Fruit fly (Drosophila melanogaster) whole organism, adult: Measurements from ENCODE around the gene CG34448.

ENCODE experiments used
- CG11617 ChIP-seq: fragments of 200-800 bp; sonication (Bioruptor generic); optimal IDR thresholded peaks from 2 replicates; lab custom pipeline; 2017; ENCODE audit warnings: mild to moderate bottlenecking, missing biosample characterization, missing genetic modification reagents, missing genetic modification characterization
- CG12768 ChIP-seq: fragments of 200-800 bp; sonication (Bioruptor generic); optimal IDR thresholded peaks from 2 replicates; lab custom pipeline; 2017; ENCODE audit warnings: missing biosample characterization, missing genetic modification characterization, mild to moderate bottlenecking, moderate library complexity, missing genetic modification reagents
- Clk ChIP-seq: fragments of 200-800 bp; sonication (Bioruptor generic); optimal IDR thresholded peaks from 2 replicates; lab custom pipeline; 2017; ENCODE audit warnings: missing biosample characterization, missing genetic modification characterization
- cnc ChIP-seq, 2 experiments: fragments of >200 bp; optimal IDR thresholded peaks; 2 replicates each; lab custom pipeline; 2017
- kay ChIP-seq: fragments of 200-800 bp; sonication (Bioruptor generic); peaks from one replicate; lab custom pipeline; 2016; ENCODE audit warnings: missing biosample characterization, missing genetic modification characterization, borderline replicate concordance
- ovo ChIP-seq: fragments of 200-800 bp; sonication (Bioruptor generic); optimal IDR thresholded peaks from 2 replicates; lab custom pipeline; 2016; ENCODE audit warnings: missing biosample characterization, missing genetic modification characterization
- pad ChIP-seq: fragments of 200-800 bp; sonication (Bioruptor generic); optimal IDR thresholded peaks from 3 replicates; lab custom pipeline; 2017; ENCODE audit warnings: missing biosample characterization, missing genetic modification characterization, mild to moderate bottlenecking, moderate library complexity, missing genetic modification reagents

DNA sequence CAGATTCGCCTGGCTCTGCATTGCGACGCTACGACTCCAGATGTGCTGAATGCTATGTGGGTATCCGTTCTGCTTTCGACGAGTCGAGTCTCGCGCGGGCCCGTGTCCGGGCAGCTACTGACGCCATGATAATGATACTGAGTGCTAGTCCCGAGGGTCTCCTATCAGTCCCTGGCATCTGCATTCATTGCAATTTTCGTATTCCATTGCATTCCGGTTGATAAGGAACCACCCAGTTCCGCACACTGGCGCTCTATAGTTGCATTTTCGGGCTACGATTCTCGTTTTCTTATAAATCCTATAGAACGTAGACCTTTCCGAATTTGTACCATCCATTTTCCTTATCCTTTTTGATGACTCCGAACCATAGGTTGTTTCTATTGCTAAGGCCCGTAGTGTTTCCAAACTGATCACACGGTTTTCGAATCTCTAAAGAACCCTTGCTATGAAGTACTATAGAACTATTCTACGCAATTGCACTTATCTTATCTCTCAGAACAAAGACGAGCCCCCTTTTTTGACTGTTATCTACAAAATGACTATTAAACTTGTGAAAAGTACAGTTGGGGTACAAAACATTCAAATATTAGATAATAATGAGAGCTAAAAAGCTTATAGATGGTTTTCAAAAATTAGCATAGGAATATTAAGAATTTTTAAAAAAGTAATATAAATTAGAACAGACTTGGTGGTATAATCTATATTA, 46.2 kb downstream of the CG34448 start, which contains the start of gene CG3597:
- TF ChIP-seq CG11617 (no peak), Clk (GFP tag; lab: Kevin White, UChicago) (no peak), ovo (GFP tag; lab: Kevin White, UChicago) (no peak), cnc (optimal IDR thresholded peaks at IDR 0.05; lab: Kevin White, UChicago) (no peak), kay (GFP tag; lab: Kevin White, UChicago) (peak; percentile 83), pad (GFP tag; lab: Kevin White, UChicago) (no peak), CG12768 (GFP tag; lab: Kevin White, UChicago) (no peak)
